Fruit fly (Drosophila melanogaster) whole organism: ENCODE results near the gene Or88a.

ENCODE experiments used
- CG8478 ChIP-seq: fragments of >200 bp; optimal IDR thresholded peaks from 2 replicates; lab custom pipeline; 2018; ENCODE audit warnings: inconsistent platforms
- pan ChIP-seq: fragments of >200 bp; optimal IDR thresholded peaks from 2 replicates; lab custom pipeline; 2017

DNA sequence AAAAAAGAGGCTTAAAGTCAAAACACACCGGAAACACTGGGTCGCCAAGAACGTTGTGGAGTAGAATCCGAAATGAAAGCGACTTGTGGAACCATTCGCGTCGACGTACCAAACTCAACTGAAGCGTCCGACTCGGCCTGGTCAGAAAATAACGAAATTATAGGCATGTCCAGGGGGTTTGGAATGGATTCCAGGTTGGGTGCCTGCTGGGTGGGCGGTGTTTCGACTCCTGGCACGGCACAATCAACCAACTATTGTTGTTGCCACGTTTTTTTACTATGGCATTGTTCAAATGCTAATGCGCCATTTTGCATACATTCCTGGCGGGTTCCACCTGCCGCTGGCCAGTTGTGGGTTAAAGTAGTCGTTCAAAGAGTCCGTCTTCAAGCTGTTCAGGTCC, 9.1 kb downstream of the Or88a start, which contains the start of gene Kif19A:
- TF ChIP-seq CG8478 (no peak), pan (lab: Kevin White, UChicago) (no peak)
